Fruit fly (Drosophila melanogaster) whole organism, prepupa: ENCODE data around the gene CG15576.

Experiments
- Blimp-1 ChIP-seq: fragments of 200-800 bp; sonication (Bioruptor generic); optimal IDR thresholded peaks from 3 replicates; lab custom pipeline; 2017; ENCODE audit warnings: missing biosample characterization, missing genetic modification characterization, mild to moderate bottlenecking, moderate library complexity, missing genetic modification reagents
- CG11762 ChIP-seq: fragments of 200-800 bp; sonication (Bioruptor generic); optimal IDR thresholded peaks from 3 replicates; lab custom pipeline; 2016; ENCODE audit warnings: missing biosample characterization, missing genetic modification characterization; ENCODE audit not compliant: insufficient read depth
- CG11902 ChIP-seq: fragments of 200-800 bp; sonication (Bioruptor generic); optimal IDR thresholded peaks from 3 replicates; lab custom pipeline; 2016; ENCODE audit warnings: missing biosample characterization, missing genetic modification characterization
- CG15336 ChIP-seq: fragments of 200-800 bp; sonication (Bioruptor generic); IDR thresholded peaks from 2 replicates; pipeline ENCODE4 v1.3.6; 2022; ENCODE audit warnings: missing biosample characterization, missing genetic modification characterization
- CG1621 ChIP-seq: fragments of 200-800 bp; sonication (Bioruptor generic); optimal IDR thresholded peaks from 3 replicates; lab custom pipeline; 2018; ENCODE audit warnings: missing biosample characterization, mild to moderate bottlenecking, missing genetic modification characterization
- CG16779 ChIP-seq: fragments of 200-800 bp; sonication (Bioruptor generic); optimal IDR thresholded peaks from 3 replicates; lab custom pipeline; 2017; ENCODE audit warnings: missing biosample characterization, mild to moderate bottlenecking, missing genetic modification characterization
- CG3032 ChIP-seq: fragments of 200-800 bp; optimal IDR thresholded peaks from 2 replicates; lab custom pipeline; 2019; ENCODE audit warnings: missing biosample characterization, mild to moderate bottlenecking, missing genetic modification characterization, moderate library complexity
- CG32006 ChIP-seq: fragments of 200-800 bp; sonication (Bioruptor generic); optimal IDR thresholded peaks from 3 replicates; lab custom pipeline; 2017; ENCODE audit warnings: missing biosample characterization, mild to moderate bottlenecking, missing genetic modification characterization
- CG34406 ChIP-seq: fragments of 200-800 bp; sonication (Bioruptor generic); optimal IDR thresholded peaks from 3 replicates; lab custom pipeline; 2016; ENCODE audit warnings: missing biosample characterization, missing genetic modification characterization
- CG3919 ChIP-seq: fragments of 200-800 bp; sonication (Bioruptor generic); optimal IDR thresholded peaks from 3 replicates; lab custom pipeline; 2016; ENCODE audit warnings: missing biosample characterization, missing genetic modification characterization
- CG4318 ChIP-seq: fragments of 200-800 bp; sonication (Bioruptor generic); optimal IDR thresholded peaks from 3 replicates; lab custom pipeline; 2017; ENCODE audit warnings: missing biosample characterization, mild to moderate bottlenecking, missing genetic modification characterization
- CG6276 ChIP-seq: fragments of 200-800 bp; sonication (Bioruptor generic); optimal IDR thresholded peaks from 2 replicates; lab custom pipeline; 2017; ENCODE audit warnings: missing biosample characterization, mild to moderate bottlenecking, missing genetic modification characterization
- CG6792 ChIP-seq: fragments of 200-800 bp; sonication (Bioruptor generic); optimal IDR thresholded peaks from 3 replicates; lab custom pipeline; 2016; ENCODE audit warnings: missing biosample characterization, missing genetic modification characterization
- CG6808 ChIP-seq: fragments of 200-800 bp; sonication (Bioruptor generic); optimal IDR thresholded peaks from 3 replicates; lab custom pipeline; 2017; ENCODE audit warnings: missing biosample characterization, missing genetic modification characterization, mild to moderate bottlenecking, moderate library complexity, missing genetic modification reagents
- CG6854 ChIP-seq: fragments of 200-800 bp; sonication (Bioruptor generic); optimal IDR thresholded peaks from 2 replicates; lab custom pipeline; 2017; ENCODE audit warnings: missing biosample characterization, mild to moderate bottlenecking, missing genetic modification characterization
- CG7368 ChIP-seq: fragments of 200-800 bp; sonication (Bioruptor generic); optimal IDR thresholded peaks from 3 replicates; lab custom pipeline; 2016; ENCODE audit warnings: missing biosample characterization, missing genetic modification characterization
- CG8119 ChIP-seq: fragments of 200-800 bp; sonication (Bioruptor generic); IDR thresholded peaks from 3 replicates; pipeline ENCODE4 v1.3.6; 2022; ENCODE audit warnings: missing biosample characterization, missing genetic modification characterization
- CG8632 ChIP-seq: fragments of 200-800 bp; sonication (Bioruptor generic); optimal IDR thresholded peaks from 3 replicates; lab custom pipeline; 2016; ENCODE audit warnings: missing biosample characterization, missing genetic modification characterization
- CG9139 ChIP-seq: fragments of 200-800 bp; sonication (Bioruptor generic); optimal IDR thresholded peaks from 3 replicates; lab custom pipeline; 2017; ENCODE audit warnings: missing biosample characterization, mild to moderate bottlenecking, missing genetic modification characterization
- Eip75B ChIP-seq: fragments of 200-800 bp; sonication (Bioruptor generic); optimal IDR thresholded peaks from 3 replicates; lab custom pipeline; 2016; ENCODE audit warnings: missing biosample characterization, missing genetic modification characterization
- Eip78C ChIP-seq: fragments of 200-800 bp; sonication (Bioruptor generic); peaks from one replicate; lab custom pipeline; 2016; ENCODE audit warnings: missing biosample characterization, missing genetic modification characterization
- Eip93F ChIP-seq: fragments of 200-800 bp; sonication (Bioruptor generic); optimal IDR thresholded peaks from 2 replicates; lab custom pipeline; 2016; ENCODE audit warnings: missing biosample characterization, mild to moderate bottlenecking, missing genetic modification characterization
- Ets21C ChIP-seq: fragments of 200-800 bp; sonication (Bioruptor generic); optimal IDR thresholded peaks from 3 replicates; lab custom pipeline; 2016; ENCODE audit warnings: missing biosample characterization, missing genetic modification characterization
- Ets96B ChIP-seq: fragments of 200-800 bp; optimal IDR thresholded peaks from 2 replicates; lab custom pipeline; 2019; ENCODE audit warnings: missing biosample characterization, mild to moderate bottlenecking, missing genetic modification characterization, moderate library complexity
- Gug ChIP-seq: fragments of 200-800 bp; sonication (Bioruptor generic); IDR thresholded peaks from 2 replicates; pipeline ENCODE4 v1.3.6; 2022; ENCODE audit warnings: missing biosample characterization, missing genetic modification characterization
- Hr38 ChIP-seq: sonication (Bioruptor generic); optimal IDR thresholded peaks from 2 replicates; lab custom pipeline; 2016; ENCODE audit warnings: missing biosample characterization, missing genetic modification characterization
- Lpt ChIP-seq: fragments of 200-800 bp; sonication (Bioruptor generic); optimal IDR thresholded peaks from 3 replicates; lab custom pipeline; 2016; ENCODE audit warnings: missing biosample characterization, missing genetic modification characterization
- OdsH ChIP-seq: fragments of 200-800 bp; sonication (Bioruptor generic); optimal IDR thresholded peaks from 3 replicates; lab custom pipeline; 2016; ENCODE audit warnings: missing biosample characterization, missing genetic modification characterization
- Smox ChIP-seq: fragments of 200-800 bp; sonication (Bioruptor generic); optimal IDR thresholded peaks from 3 replicates; lab custom pipeline; 2016; ENCODE audit warnings: missing biosample characterization, missing genetic modification characterization
- Sox102F ChIP-seq: fragments of 200-800 bp; sonication (Bioruptor generic); optimal IDR thresholded peaks from 2 replicates; lab custom pipeline; 2016; ENCODE audit warnings: missing biosample characterization, mild to moderate bottlenecking, missing genetic modification characterization
- Sox15 ChIP-seq: fragments of 200-800 bp; sonication (Bioruptor generic); optimal IDR thresholded peaks from 3 replicates; lab custom pipeline; 2016; ENCODE audit warnings: missing biosample characterization, missing genetic modification characterization
- cyc ChIP-seq: fragments of 200-800 bp; sonication (Bioruptor generic); optimal IDR thresholded peaks from 3 replicates; lab custom pipeline; 2016; ENCODE audit warnings: missing biosample characterization, missing genetic modification characterization
- dac ChIP-seq: fragments of 200-800 bp; sonication (Bioruptor generic); optimal IDR thresholded peaks from 2 replicates; lab custom pipeline; 2017; ENCODE audit warnings: missing biosample characterization, mild to moderate bottlenecking, missing genetic modification characterization
- dsx ChIP-seq: fragments of 200-800 bp; optimal IDR thresholded peaks from 3 replicates; lab custom pipeline; 2019; ENCODE audit warnings: missing biosample characterization, mild to moderate bottlenecking, missing genetic modification characterization, moderate library complexity; ENCODE audit not compliant: poor library complexity, severe bottlenecking
- eg ChIP-seq: fragments of 200-800 bp; sonication (Bioruptor generic); IDR thresholded peaks from 3 replicates; pipeline ENCODE4 v1.3.6; 2022; ENCODE audit warnings: missing biosample characterization, missing genetic modification characterization
- esn ChIP-seq: fragments of 200-800 bp; sonication (Bioruptor generic); optimal IDR thresholded peaks from 2 replicates; lab custom pipeline; 2016; ENCODE audit warnings: missing biosample characterization, mild to moderate bottlenecking, missing genetic modification characterization, moderate library complexity
- fd59A ChIP-seq: fragments of 200-800 bp; sonication (Bioruptor generic); optimal IDR thresholded peaks from 2 replicates; lab custom pipeline; 2017; ENCODE audit warnings: missing biosample characterization, mild to moderate bottlenecking, missing genetic modification characterization, missing genetic modification reagents
- fd85E ChIP-seq: fragments of 200-800 bp; sonication (Bioruptor generic); optimal IDR thresholded peaks from 3 replicates; lab custom pipeline; 2016; ENCODE audit warnings: missing biosample characterization, missing genetic modification characterization
- fkh ChIP-seq: fragments of 200-800 bp; sonication (Bioruptor generic); optimal IDR thresholded peaks from 3 replicates; lab custom pipeline; 2017; ENCODE audit warnings: missing biosample characterization, mild to moderate bottlenecking, missing genetic modification characterization, moderate library complexity
- net ChIP-seq: fragments of 200-800 bp; sonication (Bioruptor generic); optimal IDR thresholded peaks from 3 replicates; lab custom pipeline; 2016; ENCODE audit warnings: missing biosample characterization, missing genetic modification characterization
- pdm3 ChIP-seq: fragments of 200-800 bp; sonication (Bioruptor generic); optimal IDR thresholded peaks from 3 replicates; lab custom pipeline; 2016; ENCODE audit warnings: missing biosample characterization, missing genetic modification characterization
- salr ChIP-seq, 2 experiments: fragments of 200-800 bp; sonication (Bioruptor generic); optimal IDR thresholded peaks; 3 replicates each; lab custom pipeline; 2016 to 2018; ENCODE audit warnings: missing biosample characterization in 2 of 2, missing genetic modification characterization in 2 of 2, mild to moderate bottlenecking in 1 of 2
- svp ChIP-seq: fragments of 200-800 bp; sonication (Bioruptor generic); peaks from one replicate; lab custom pipeline; 2016; ENCODE audit warnings: missing biosample characterization, missing genetic modification characterization
- vri ChIP-seq: fragments of 200-800 bp; sonication (Bioruptor generic); optimal IDR thresholded peaks from 3 replicates; lab custom pipeline; 2016; ENCODE audit warnings: missing biosample characterization, mild to moderate bottlenecking, missing genetic modification characterization

The CG15576 gene

DNA sequence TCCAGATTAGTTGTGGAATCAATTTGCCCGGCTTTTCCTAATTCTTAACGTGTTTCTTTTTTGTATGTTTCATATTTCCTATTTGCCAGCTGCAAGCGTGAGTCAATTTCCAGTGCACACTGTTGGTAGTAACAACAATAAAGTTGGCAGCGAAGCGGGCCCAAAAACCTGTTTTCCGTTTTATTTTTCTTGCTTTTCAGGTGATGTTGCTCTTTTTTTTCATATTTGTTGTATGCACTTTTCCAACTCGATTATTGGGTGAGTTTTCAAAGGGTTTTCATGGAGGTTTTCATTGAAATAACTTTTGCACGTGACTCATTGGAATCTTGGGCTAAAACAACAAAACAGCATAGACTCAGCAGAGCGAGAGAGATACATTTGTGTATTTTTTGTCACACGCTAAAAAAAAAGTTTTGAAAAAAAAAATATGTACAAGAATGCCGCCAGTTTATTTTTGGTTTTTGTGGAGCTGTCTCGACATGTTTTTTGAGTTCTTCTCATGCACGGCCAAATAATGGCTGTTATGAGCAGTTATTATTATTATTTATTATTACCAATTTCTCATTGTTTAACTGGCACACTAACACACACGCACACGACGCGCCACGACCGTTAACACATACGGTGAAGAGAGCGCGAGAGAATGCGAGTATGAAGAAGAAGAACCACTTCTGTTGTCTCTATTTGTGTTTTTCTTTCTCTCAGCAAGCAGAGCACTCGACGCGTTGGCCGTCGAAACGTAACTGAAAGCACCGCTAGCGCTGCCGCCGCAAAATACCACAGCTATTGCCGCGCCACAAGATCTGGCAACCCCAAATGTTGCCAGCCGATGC lies 47.0 kb downstream of the CG15576 start, which contains the start of gene Fas2 (continued):
- peak; percentile 32 for TF ChIP-seq cyc (GFP tag; lab: Kevin White, UChicago)
- TF ChIP-seq CG6854 (GFP tag; lab: Kevin White, UChicago) = peak; percentile 84
- peak; percentile 13 for TF ChIP-seq fd59A (GFP tag; lab: Kevin White, UChicago)
- TF ChIP-seq fkh (GFP tag; lab: Kevin White, UChicago) = peak; percentile 71
- TF ChIP-seq CG6792 (GFP tag; lab: Kevin White, UChicago) = peak; percentile 13
- peak; percentile 73 for TF ChIP-seq Sox102F (GFP tag; lab: Kevin White, UChicago)
- peak; percentile 36 for TF ChIP-seq Smox (GFP tag; lab: Kevin White, UChicago)
- peak; percentile 30 for TF ChIP-seq pdm3 (GFP tag; lab: Kevin White, UChicago)
- peak; percentile 70 for TF ChIP-seq vri (GFP tag; lab: Kevin White, UChicago)
- TF ChIP-seq Lpt (GFP tag; lab: Kevin White, UChicago) = peak; percentile 61
- peak; percentile 36 for TF ChIP-seq CG1621 (tag; lab: Kevin White, UChicago)
- TF ChIP-seq OdsH (GFP tag; lab: Kevin White, UChicago) = peak; percentile 17
- no peak for TF ChIP-seq CG3032
- peak in 1 of 2 experiments; percentile 50 for TF ChIP-seq salr (GFP tag; optimal IDR thresholded peaks at IDR 0.05; lab: Kevin White, UChicago)
- peak; percentile 58 for TF ChIP-seq CG7368 (GFP tag; lab: Kevin White, UChicago)
- peak; percentile 67 for TF ChIP-seq Eip75B (GFP tag; lab: Kevin White, UChicago)
- peak; percentile 60 for TF ChIP-seq esn
- TF ChIP-seq Hr38 (GFP tag; lab: Kevin White, UChicago) = no peak
- no peak for TF ChIP-seq Ets21C (GFP tag; lab: Kevin White, UChicago)

DNA sequence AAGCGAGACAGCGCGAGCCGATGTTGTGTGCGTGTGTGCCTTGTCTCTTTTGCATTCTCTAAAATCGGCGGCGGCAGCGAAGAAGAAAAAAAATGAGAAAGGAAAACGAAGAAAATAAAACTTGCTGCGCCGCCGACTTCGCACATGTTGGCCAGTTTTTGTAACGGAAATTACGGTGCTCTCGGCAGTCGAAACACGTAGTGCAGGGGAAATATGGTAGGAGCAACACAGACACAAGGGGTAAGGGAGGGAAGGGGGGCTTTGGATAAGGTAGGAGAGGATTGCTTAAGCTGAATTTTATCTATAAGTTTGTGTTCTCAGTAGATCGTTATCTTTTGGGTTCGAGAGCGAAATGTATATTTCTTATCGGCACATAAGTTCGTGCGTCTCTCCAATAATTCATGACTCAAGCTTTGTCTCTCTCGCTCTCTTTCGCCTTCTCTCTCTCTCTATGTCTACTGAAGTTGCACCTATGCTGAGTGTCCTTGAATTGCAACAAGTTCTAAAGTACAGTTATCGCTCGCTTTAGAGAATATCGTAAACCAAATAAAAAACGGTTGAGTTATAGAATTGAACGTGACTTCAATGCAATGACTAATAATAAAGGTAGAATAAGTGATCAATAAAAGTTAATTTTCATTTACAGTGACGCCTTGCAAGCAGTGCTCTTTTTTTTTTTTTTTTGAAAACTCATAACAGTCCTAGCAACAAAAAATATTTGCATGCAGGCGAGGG lies 48.7 kb downstream of the CG15576 start:
- no peak for TF ChIP-seq dac (GFP tag; lab: Kevin White, UChicago)
- TF ChIP-seq CG3919 (GFP tag; lab: Kevin White, UChicago) = peak; percentile 7
- TF ChIP-seq Sox102F (GFP tag; lab: Kevin White, UChicago) = no peak
- no peak for TF ChIP-seq CG7368 (GFP tag; lab: Kevin White, UChicago)
- no peak for TF ChIP-seq fkh (GFP tag; lab: Kevin White, UChicago)
- TF ChIP-seq CG32006 (GFP tag; lab: Kevin White, UChicago) = peak; percentile 40
- peak; percentile 45 for TF ChIP-seq CG6276
- no peak for TF ChIP-seq CG9139
- peak; percentile 41; the same call in 2 of the 3 replicates for TF ChIP-seq CG8119 (GFP tag; lab: Robert Waterston, UW)
- no peak for TF ChIP-seq Smox (GFP tag; lab: Kevin White, UChicago)
- no peak for TF ChIP-seq svp (GFP tag; lab: Kevin White, UChicago)
- TF ChIP-seq dsx = no peak
- peak; percentile 22 for TF ChIP-seq fd59A (GFP tag; lab: Kevin White, UChicago)
- no peak for TF ChIP-seq CG11762 (GFP tag; lab: Kevin White, UChicago)
- TF ChIP-seq Ets21C (GFP tag; lab: Kevin White, UChicago) = no peak
- no peak for TF ChIP-seq esn
- no peak for TF ChIP-seq Eip93F
- TF ChIP-seq net (GFP tag; lab: Kevin White, UChicago) = no peak
- TF ChIP-seq eg (GFP tag; lab: Robert Waterston, UW) = peak; percentile 55; the same call in 2 of the 3 replicates
- no peak for TF ChIP-seq CG6854 (GFP tag; lab: Kevin White, UChicago)
- TF ChIP-seq CG34406 = no peak
- TF ChIP-seq CG6792 (GFP tag; lab: Kevin White, UChicago) = no peak
- no peak for TF ChIP-seq CG8632
- TF ChIP-seq Eip78C (GFP tag; lab: Kevin White, UChicago) = peak; percentile 54
- no peak for TF ChIP-seq CG4318
- TF ChIP-seq Gug = 0 out of 2 replicates have a peak, but pooled peaks have one; percentile 23
- no peak for TF ChIP-seq CG16779 (tag; lab: Kevin White, UChicago)
- no peak for TF ChIP-seq CG15336 (GFP tag; lab: Robert Waterston, UW)
- no peak for TF ChIP-seq Sox15
- TF ChIP-seq Lpt (GFP tag; lab: Kevin White, UChicago) = peak; percentile 5
- no peak for TF ChIP-seq Eip75B (GFP tag; lab: Kevin White, UChicago)
- no peak for TF ChIP-seq salr (GFP tag; optimal IDR thresholded peaks at IDR 0.05; lab: Kevin White, UChicago)
- peak; percentile 8 for TF ChIP-seq CG6808 (GFP tag; lab: Kevin White, UChicago)
- TF ChIP-seq fd85E (GFP tag; lab: Kevin White, UChicago) = no peak
- TF ChIP-seq Blimp-1 (GFP tag; lab: Kevin White, UChicago) = no peak
- peak; percentile 11 for TF ChIP-seq Ets96B (tag; lab: Kevin White, UChicago)
- no peak for TF ChIP-seq CG11902 (GFP tag; lab: Kevin White, UChicago)
